ENCODE assay signal across 2 worm cellular contexts in the genomic region with DNA sequence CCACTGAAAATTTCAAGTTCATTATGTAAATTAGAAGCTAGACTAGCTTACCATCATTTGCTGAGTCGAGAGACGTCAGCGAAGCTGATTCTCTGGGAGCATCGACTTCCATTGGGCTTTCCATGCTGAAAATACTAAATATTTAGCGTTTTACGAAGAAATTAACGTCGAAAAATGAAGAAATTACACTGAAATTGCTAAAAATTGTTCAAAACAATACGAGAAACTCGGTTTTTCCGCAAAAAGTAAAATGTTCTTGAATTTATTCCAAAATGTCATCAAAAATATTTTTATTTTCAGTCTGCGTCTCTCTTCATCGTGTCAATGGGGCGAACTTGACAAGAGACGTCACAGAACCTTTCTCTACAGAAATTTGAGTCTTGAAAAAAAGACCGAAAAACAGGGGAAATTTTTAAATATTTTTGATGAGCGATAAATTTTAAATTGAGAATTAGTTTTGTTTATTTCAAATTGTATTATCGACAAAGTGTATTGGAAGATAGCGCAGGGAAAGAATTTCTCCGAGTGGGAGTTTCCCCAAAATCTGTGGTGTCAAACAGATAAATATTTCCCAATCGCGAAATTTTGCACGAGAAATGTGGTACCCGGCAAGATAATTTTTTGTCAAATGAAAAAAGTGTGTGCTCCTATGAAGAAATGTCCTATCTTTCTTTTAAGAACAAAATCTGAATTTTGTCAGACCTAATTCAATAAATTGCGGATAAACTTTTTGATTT.
TF ChIP-seq lines count a peak whose summit lies in the region.

ecps-1 (minus strand) TSS at position 125 of the 737 bp plus-strand sequence.

TF ChIP-seq in whole organism, L4 larva, 104 proteins besides CTCF, POLR2A, EP300 and RAD21 (continued from another document):
- TF ChIP-seq unc-62 (GFP tag; optimal IDR thresholded peaks at IDR 0.05 in 1 of 2; lab: Kevin White, UChicago): no peak
- TF ChIP-seq unc-62 (tag; optimal IDR thresholded peaks at IDR 0.05; lab: Kevin White, UChicago): no peak
- TF ChIP-seq egl-27 (tag; optimal IDR thresholded peaks at IDR 0.05; lab: Kevin White, UChicago): no peak
- TF ChIP-seq duxl-1 (tag; optimal IDR thresholded peaks at IDR 0.05; lab: Kevin White, UChicago; ENCODE audit: poor library complexity): peak; percentile 80
- TF ChIP-seq D1046.2 (GFP tag; IDR thresholded peaks at IDR 0.05; lab: Robert Waterston, UW): no peak
- no peak for TF ChIP-seq snpc-4 (tag; optimal IDR thresholded peaks at IDR 0.05; lab: Kevin White, UChicago)
- TF ChIP-seq nhr-10 (tag; optimal IDR thresholded peaks at IDR 0.05; lab: Kevin White, UChicago): peak; percentile 42
- TF ChIP-seq pqm-1 (tag; optimal IDR thresholded peaks at IDR 0.05; lab: Kevin White, UChicago): no peak
- peak; percentile 90 for TF ChIP-seq tra-1 (GFP tag; IDR thresholded peaks at IDR 0.05; lab: Robert Waterston, UW)
- TF ChIP-seq T20F7.1 (GFP tag; optimal IDR thresholded peaks at IDR 0.05; lab: Kevin White, UChicago): no peak
- TF ChIP-seq nhr-41 (GFP tag; IDR thresholded peaks at IDR 0.05; lab: Robert Waterston, UW): no peak
- TF ChIP-seq mxl-3 (GFP tag; optimal IDR thresholded peaks at IDR 0.05; lab: Kevin White, UChicago): peak; percentile 74
- peak; percentile 86 for TF ChIP-seq dmd-9 (GFP tag; IDR thresholded peaks at IDR 0.05; lab: Robert Waterston, UW)
- TF ChIP-seq ztf-7 (tag; optimal IDR thresholded peaks at IDR 0.05; lab: Kevin White, UChicago): peak; percentile 43
- no peak for TF ChIP-seq ceh-82 (tag; optimal IDR thresholded peaks at IDR 0.05; lab: Kevin White, UChicago)
- no peak for TF ChIP-seq lin-13 (GFP tag; optimal IDR thresholded peaks at IDR 0.05; lab: Kevin White, UChicago)
- no peak for TF ChIP-seq daf-19 (GFP tag; conservative IDR thresholded peaks at IDR 0.05; lab: Robert Waterston, UW)
- TF ChIP-seq ces-1 (GFP tag; optimal IDR thresholded peaks at IDR 0.05; lab: Kevin White, UChicago): peak; percentile 7
- TF ChIP-seq dve-1 (tag; optimal IDR thresholded peaks at IDR 0.05; lab: Kevin White, UChicago; ENCODE audit: insufficient read depth): no peak
- TF ChIP-seq F37D6.2 (tag; optimal IDR thresholded peaks at IDR 0.05; lab: Kevin White, UChicago): peak; percentile 24
- peak; percentile 77 for TF ChIP-seq ZK337.2 (GFP tag; IDR thresholded peaks at IDR 0.05; lab: Robert Waterston, UW)
- no peak for TF ChIP-seq Y75B8A.6 (GFP tag; IDR thresholded peaks at IDR 0.05; lab: Robert Waterston, UW)
- peak; percentile 94 for TF ChIP-seq mep-1 (tag; optimal IDR thresholded peaks at IDR 0.05; lab: Kevin White, UChicago)
- TF ChIP-seq nhr-76 (tag; optimal IDR thresholded peaks at IDR 0.05; lab: Kevin White, UChicago): no peak
- peak; percentile 98 for TF ChIP-seq mes-2 (tag; optimal IDR thresholded peaks at IDR 0.05; lab: Kevin White, UChicago; ENCODE audit: poor library complexity, severe bottlenecking)
- TF ChIP-seq hlh-11 (tag; optimal IDR thresholded peaks at IDR 0.05; lab: Kevin White, UChicago): peak; percentile 70
- peak; percentile 71 for TF ChIP-seq nhr-28 (tag; optimal IDR thresholded peaks at IDR 0.05; lab: Kevin White, UChicago)
- peak; percentile 94 for TF ChIP-seq aha-1 (tag; lab: Kevin White, UChicago)
- peak; percentile 75 for TF ChIP-seq hmg-1.1 (GFP tag; IDR thresholded peaks at IDR 0.05; lab: Robert Waterston, UW)
- TF ChIP-seq cey-2 (tag; optimal IDR thresholded peaks at IDR 0.05; lab: Kevin White, UChicago; ENCODE audit: borderline replicate concordance, insufficient read depth): no peak
- no peak; a peak in 1 of 4 replicates for TF ChIP-seq madf-5 (GFP tag; IDR thresholded peaks at IDR 0.05; lab: Robert Waterston, UW)
- TF ChIP-seq ama-1 (optimal IDR thresholded peaks at IDR 0.05; lab: Kevin White, UChicago): no peak
- peak; percentile 61 for TF ChIP-seq nhr-11 (tag; optimal IDR thresholded peaks at IDR 0.05; lab: Kevin White, UChicago)
- TF ChIP-seq zfp-3 (GFP tag; conservative IDR thresholded peaks at IDR 0.05; lab: Robert Waterston, UW): 0 out of 2 replicates have a peak, but pooled peaks have one; percentile 66
- TF ChIP-seq F26F4.8 (GFP tag; conservative IDR thresholded peaks at IDR 0.05; lab: Robert Waterston, UW): no peak
- TF ChIP-seq tag-97 (GFP tag; IDR thresholded peaks at IDR 0.05; lab: Robert Waterston, UW): no peak
- TF ChIP-seq ztf-11 (tag; optimal IDR thresholded peaks at IDR 0.05; lab: Kevin White, UChicago): no peak
- peak; percentile 79 for TF ChIP-seq nhr-6 (tag; optimal IDR thresholded peaks at IDR 0.05; lab: Kevin White, UChicago)
- no peak for TF ChIP-seq lin-39 (tag; optimal IDR thresholded peaks at IDR 0.05; lab: Kevin White, UChicago)
- peak; percentile 99 for TF ChIP-seq lin-38 (GFP tag; IDR thresholded peaks at IDR 0.05; lab: Robert Waterston, UW)
- no peak for TF ChIP-seq zip-11 (GFP tag; IDR thresholded peaks at IDR 0.05; lab: Robert Waterston, UW)
- no peak for TF ChIP-seq spr-3 (GFP tag; optimal IDR thresholded peaks at IDR 0.05; lab: Kevin White, UChicago)
- no peak for TF ChIP-seq daf-16 (GFP tag; optimal IDR thresholded peaks at IDR 0.05; lab: Kevin White, UChicago)
- peak; percentile 53 for TF ChIP-seq daf-16 (tag; optimal IDR thresholded peaks at IDR 0.05; lab: Kevin White, UChicago)
- TF ChIP-seq lir-3 (tag; optimal IDR thresholded peaks at IDR 0.05; lab: Kevin White, UChicago): peak; percentile 21
- TF ChIP-seq php-3 (GFP tag; IDR thresholded peaks at IDR 0.05; lab: Robert Waterston, UW): 0 out of 2 replicates have a peak, but pooled peaks have one; percentile 32
- no peak for TF ChIP-seq ceh-62 (tag; optimal IDR thresholded peaks at IDR 0.05; lab: Kevin White, UChicago)
- TF ChIP-seq snpc-1.2 (GFP tag; IDR thresholded peaks at IDR 0.05; lab: Robert Waterston, UW): 0 out of 2 replicates have a peak, but pooled peaks have one; percentile 38
- TF ChIP-seq unc-39 (tag; optimal IDR thresholded peaks at IDR 0.05; lab: Kevin White, UChicago): no peak
- no peak for TF ChIP-seq Y5F2A.4 (GFP tag; optimal IDR thresholded peaks at IDR 0.05; lab: Kevin White, UChicago)
- TF ChIP-seq zfp-2 (tag; optimal IDR thresholded peaks at IDR 0.05; lab: Kevin White, UChicago): no peak
- TF ChIP-seq nhr-102 (tag; optimal IDR thresholded peaks at IDR 0.05; lab: Kevin White, UChicago): no peak
- TF ChIP-seq nhr-48 (tag; optimal IDR thresholded peaks at IDR 0.05; lab: Kevin White, UChicago): no peak

TF ChIP-seq in whole organism, late embryonic, 69 proteins besides CTCF, POLR2A, EP300 and RAD21 (continued from another document):
- peak; percentile 93 for TF ChIP-seq tbx-7 (tag; optimal IDR thresholded peaks at IDR 0.05; lab: Kevin White, UChicago)
- TF ChIP-seq ama-1 (optimal IDR thresholded peaks at IDR 0.05; lab: Kevin White, UChicago): no peak
- TF ChIP-seq elt-2 (tag; optimal IDR thresholded peaks at IDR 0.05; lab: Kevin White, UChicago): no peak
- no peak for TF ChIP-seq pha-4 (tag; optimal IDR thresholded peaks at IDR 0.05; lab: Kevin White, UChicago)
- no peak for TF ChIP-seq ceh-24 (tag; optimal IDR thresholded peaks at IDR 0.05; lab: Kevin White, UChicago)
- TF ChIP-seq ets-4 (tag; optimal IDR thresholded peaks at IDR 0.05; lab: Kevin White, UChicago): peak; percentile 94
- no peak for TF ChIP-seq nhr-11 (tag; optimal IDR thresholded peaks at IDR 0.05; lab: Kevin White, UChicago)
- TF ChIP-seq ceh-34 (tag; optimal IDR thresholded peaks at IDR 0.05; lab: Kevin White, UChicago): peak; percentile 79
- TF ChIP-seq npax-4 (tag; optimal IDR thresholded peaks at IDR 0.05; lab: Kevin White, UChicago): no peak
- TF ChIP-seq ceh-18 (tag; optimal IDR thresholded peaks at IDR 0.05; lab: Kevin White, UChicago): peak; percentile 30
- no peak for TF ChIP-seq mec-3 (tag; optimal IDR thresholded peaks at IDR 0.05; lab: Kevin White, UChicago; ENCODE audit: borderline replicate concordance)
